Fruit fly (Drosophila melanogaster): ENCODE results near the gene Ufsp2.

DNA sequence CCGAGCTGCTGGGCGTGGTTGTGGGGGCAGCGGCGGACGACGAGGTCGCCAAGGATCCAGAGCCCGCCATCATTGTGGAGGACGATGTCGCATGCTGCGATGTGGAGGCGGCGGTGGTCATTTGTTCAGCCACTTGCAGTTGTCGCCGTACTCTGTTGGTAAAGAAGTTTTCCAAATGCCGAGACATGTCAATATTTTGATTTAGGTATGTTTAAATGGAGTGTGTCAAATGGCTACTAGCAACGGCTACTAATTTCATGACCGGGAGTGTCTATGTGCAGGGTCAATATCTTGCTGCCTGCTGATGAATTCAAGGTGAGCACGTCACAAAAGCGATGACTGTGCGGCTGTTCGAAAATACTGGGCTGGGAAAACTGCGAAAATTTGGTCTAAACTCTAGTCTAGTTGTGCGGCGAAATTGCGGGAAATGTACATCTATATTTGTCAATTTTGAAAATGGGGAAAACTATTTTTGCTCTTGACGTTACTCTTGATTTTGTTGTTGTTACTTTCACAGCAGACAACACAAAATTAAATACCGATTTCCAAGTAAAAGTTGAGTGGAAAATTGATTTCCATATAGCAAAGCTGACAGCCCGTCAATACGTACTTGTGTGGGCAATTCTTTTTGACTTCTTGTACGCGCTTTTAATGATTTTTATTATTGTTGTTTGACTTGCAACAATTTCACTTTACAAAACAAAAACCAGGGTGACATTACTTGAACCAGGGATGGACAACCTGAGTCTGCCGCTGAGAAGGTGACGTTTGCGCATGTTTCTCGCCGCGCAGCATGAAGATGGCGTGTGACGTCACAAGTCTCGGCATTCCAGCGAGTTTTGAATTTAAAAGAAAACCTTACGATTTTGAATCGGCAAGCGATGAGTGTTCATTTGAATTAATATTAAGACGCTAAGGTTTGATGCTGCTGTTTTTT is 11.3 kb downstream of the Ufsp2 start, which contains the start of gene CG7656:
- TF ChIP-seq Myc (optimal IDR thresholded peaks at IDR 0.05) (no peak), psq (optimal IDR thresholded peaks at IDR 0.05) (no peak), insv (optimal IDR thresholded peaks at IDR 0.05) (no peak), h (optimal IDR thresholded peaks at IDR 0.05) (no peak), ttk (optimal IDR thresholded peaks at IDR 0.05) (no peak)
